Worm (Caenorhabditis elegans) whole organism, L1 larva: ENCODE measurements around the gene Y48C3A.5.
A peak's percentile ranks its signal among the peaks of the same experiment; 100 is the strongest.

Experiments used
- C04F5.9 ChIP-seq: sonication (generic microtip); optimal IDR thresholded peaks from 2 replicates; lab custom pipeline; 2016; ENCODE audit warnings: missing genetic modification characterization, missing compliant biosample characterization
- F16B12.6 ChIP-seq: fragments of 150-350 bp; optimal IDR thresholded peaks from 2 replicates; lab custom pipeline; 2014; ENCODE audit warnings: missing biosample characterization, missing genetic modification characterization
- aha-1 ChIP-seq: fragments of 150-350 bp; optimal IDR thresholded peaks from 2 replicates; lab custom pipeline; 2014; ENCODE audit warnings: missing biosample characterization, missing genetic modification characterization
- ceh-82 ChIP-seq, 3 experiments: fragments of 150-350 bp in 1 of 3; sonication (generic microtip) in 2 of 3; optimal IDR thresholded peaks; 2 replicates each; lab custom pipeline; 2014 to 2017; ENCODE audit warnings: missing biosample characterization in 3 of 3, missing genetic modification characterization in 3 of 3
- ces-1 ChIP-seq: fragments of 150-350 bp; optimal IDR thresholded peaks from 2 replicates; lab custom pipeline; 2014; ENCODE audit warnings: missing biosample characterization, missing genetic modification reagents, missing genetic modification characterization
- dpl-1 ChIP-seq, 3 experiments: fragments of 150-350 bp in 2 of 3; sonication (generic microtip) in 1 of 3; optimal IDR thresholded peaks; 2 replicates each; lab custom pipeline; 2014 to 2017; ENCODE audit warnings: missing biosample characterization in 3 of 3, missing genetic modification characterization in 3 of 3, missing genetic modification reagents in 3 of 3
- dsc-1 ChIP-seq: sonication (generic microtip); optimal IDR thresholded peaks from 2 replicates; lab custom pipeline; 2016; ENCODE audit warnings: mild to moderate bottlenecking, missing genetic modification characterization, missing compliant biosample characterization
- efl-1 ChIP-seq, 4 experiments: fragments of 150-350 bp; optimal IDR thresholded peaks in 3 of 4; peaks in 1 of 4; 1 replicate in 1 of 4; 2 replicates in 3 of 4; lab custom pipeline; 2014; ENCODE audit warnings: missing biosample characterization in 2 of 4, missing genetic modification characterization in 2 of 4, missing genetic modification reagents in 2 of 4
- egl-27 ChIP-seq, 2 experiments: fragments of 150-350 bp in 1 of 2; sonication (generic microtip); optimal IDR thresholded peaks; 3 replicates each; lab custom pipeline; 2017 to 2018; ENCODE audit warnings: missing biosample characterization in 2 of 2, missing genetic modification characterization in 2 of 2, missing genetic modification reagents in 2 of 2
- elt-2 ChIP-seq: sonication (generic microtip); optimal IDR thresholded peaks from 2 replicates; lab custom pipeline; 2016; ENCODE audit warnings: missing genetic modification characterization, mild to moderate bottlenecking, inconsistent platforms, missing compliant biosample characterization, missing genetic modification reagents
- hlh-4 ChIP-seq: sonication (generic microtip); optimal IDR thresholded peaks from 2 replicates; lab custom pipeline; 2016; ENCODE audit warnings: mild to moderate bottlenecking, missing genetic modification characterization, missing compliant biosample characterization
- irx-1 ChIP-seq: sonication (generic microtip); optimal IDR thresholded peaks from 2 replicates; lab custom pipeline; 2016; ENCODE audit warnings: missing genetic modification characterization, missing compliant biosample characterization
- lin-13 ChIP-seq: fragments of 150-350 bp; optimal IDR thresholded peaks from 2 replicates; lab custom pipeline; 2014; ENCODE audit warnings: missing biosample characterization, missing genetic modification reagents, missing genetic modification characterization
- lin-15B ChIP-seq: fragments of 150-350 bp; sonication (generic microtip); optimal IDR thresholded peaks from 3 replicates; lab custom pipeline; 2014; ENCODE audit warnings: missing biosample characterization, missing genetic modification characterization
- lin-35 ChIP-seq, 2 experiments: fragments of 150-350 bp; optimal IDR thresholded peaks; 2 replicates each; lab custom pipeline; 2014; ENCODE audit warnings: missing biosample characterization in 2 of 2, missing genetic modification characterization in 2 of 2, missing genetic modification reagents in 2 of 2
- lir-3 ChIP-seq: sonication (generic microtip); optimal IDR thresholded peaks from 2 replicates; lab custom pipeline; 2016; ENCODE audit warnings: mild to moderate bottlenecking, missing genetic modification characterization, moderate library complexity, missing compliant biosample characterization; ENCODE audit not compliant: poor library complexity
- nhr-19 ChIP-seq: fragments of 200-800 bp; sonication (Bioruptor generic); conservative IDR thresholded peaks from 2 replicates; pipeline ENCODE4 v1.3.6; 2022; ENCODE audit warnings: missing genetic modification characterization, missing compliant biosample characterization
- nhr-237 ChIP-seq: fragments of 150-350 bp; optimal IDR thresholded peaks from 2 replicates; lab custom pipeline; 2014; ENCODE audit warnings: missing biosample characterization, missing genetic modification characterization
- nhr-76 ChIP-seq: sonication (generic microtip); optimal IDR thresholded peaks from 2 replicates; lab custom pipeline; 2017; ENCODE audit warnings: missing biosample characterization, missing genetic modification characterization
- pqm-1 ChIP-seq: sonication (generic microtip); optimal IDR thresholded peaks from 3 replicates; lab custom pipeline; 2017; ENCODE audit warnings: missing biosample characterization, missing genetic modification characterization
- rnt-1 ChIP-seq: sonication (generic microtip); optimal IDR thresholded peaks from 2 replicates; lab custom pipeline; 2016; ENCODE audit warnings: mild to moderate bottlenecking, missing genetic modification characterization, moderate library complexity, missing compliant biosample characterization
- snpc-4 ChIP-seq: fragments of 150-350 bp; optimal IDR thresholded peaks from 2 replicates; lab custom pipeline; 2014; ENCODE audit warnings: missing biosample characterization, missing genetic modification characterization
- sox-4 ChIP-seq: sonication (generic microtip); optimal IDR thresholded peaks from 2 replicates; lab custom pipeline; 2016; ENCODE audit warnings: missing genetic modification characterization, missing compliant biosample characterization
- unc-98 ChIP-seq: fragments of 200-800 bp; sonication (Bioruptor generic); IDR thresholded peaks from 2 replicates; pipeline ENCODE4 v1.3.6; 2022; ENCODE audit warnings: missing genetic modification characterization, missing compliant biosample characterization
- vab-15 ChIP-seq: sonication (generic microtip); optimal IDR thresholded peaks from 2 replicates; lab custom pipeline; 2017; ENCODE audit warnings: missing genotype, mild to moderate bottlenecking, missing genetic modification characterization, missing compliant biosample characterization
- xbp-1 ChIP-seq: sonication (generic microtip); optimal IDR thresholded peaks from 2 replicates; lab custom pipeline; 2016; ENCODE audit warnings: missing genetic modification characterization, missing compliant biosample characterization
- zip-4 ChIP-seq: fragments of 200-800 bp; sonication (Bioruptor generic); optimal IDR thresholded peaks from 2 replicates; lab custom pipeline; 2018; ENCODE audit warnings: mild to moderate bottlenecking, missing genetic modification characterization, moderate library complexity, missing compliant biosample characterization

Y48C3A.5 gene

ce11 chrII:13279216-13280123 lies 8.6 kb downstream of the Y48C3A.5 start (continued):
- no peak for TF ChIP-seq pqm-1 (tag; lab: Kevin White, UChicago)
- TF ChIP-seq hlh-4 (tag; lab: Kevin White, UChicago) = no peak
- no peak for TF ChIP-seq irx-1 (tag; lab: Kevin White, UChicago)

- TF ChIP-seq ces-1 (GFP tag; lab: Kevin White, UChicago) = no peak
- TF ChIP-seq lin-15B = no peak
- no peak for TF ChIP-seq nhr-19 (GFP tag; lab: Robert Waterston, UW)
- TF ChIP-seq rnt-1 (tag; lab: Kevin White, UChicago) = no peak
- TF ChIP-seq nhr-237 (tag; lab: Kevin White, UChicago) = no peak
- TF ChIP-seq unc-98 (GFP tag; lab: Robert Waterston, UW) = no peak
- TF ChIP-seq ceh-82 (tag; optimal IDR thresholded peaks at IDR 0.05; lab: Kevin White, UChicago) = no peak
- no peak for TF ChIP-seq sox-4
- no peak for TF ChIP-seq C04F5.9 (tag; lab: Kevin White, UChicago)
- TF ChIP-seq lin-35 (GFP tag; optimal IDR thresholded peaks at IDR 0.05; lab: Kevin White, UChicago) = no peak
- TF ChIP-seq, all 84 proteins: peak for 0
Observed at ce11 chrII:13282566-13282965, 11.7 kb downstream of the Y48C3A.5 start.

ce11 chrII:13283486-13283885 lies 12.6 kb downstream of the Y48C3A.5 start:
- TF ChIP-seq efl-1 (optimal IDR thresholded peaks at IDR 0.05; lab: Kevin White, UChicago) = no peak
- TF ChIP-seq efl-1 (GFP tag; optimal IDR thresholded peaks at IDR 0.05 in 1 of 2; lab: Kevin White, UChicago) = peak in 1 of 2 experiments; percentile 83
- no peak for TF ChIP-seq F16B12.6

- TF ChIP-seq efl-1 (optimal IDR thresholded peaks at IDR 0.05; lab: Kevin White, UChicago) (no peak), efl-1 (GFP tag; optimal IDR thresholded peaks at IDR 0.05 in 1 of 2; lab: Kevin White, UChicago) (peak in 1 of 2 experiments; percentile 72), xbp-1 (tag; lab: Kevin White, UChicago) (no peak)
Observed at ce11 chrII:13284148-13284547, 13.3 kb downstream of the Y48C3A.5 start.

- TF ChIP-seq xbp-1 (tag; lab: Kevin White, UChicago) (no peak), aha-1 (tag; lab: Kevin White, UChicago) (no peak), dsc-1 (tag; lab: Kevin White, UChicago) (no peak), lin-13 (GFP tag; lab: Kevin White, UChicago) (no peak), zip-4 (GFP tag; lab: Kevin White, UChicago) (no peak), dpl-1 (GFP tag; optimal IDR thresholded peaks at IDR 0.05; lab: Kevin White, UChicago) (no peak), nhr-76 (tag; lab: Kevin White, UChicago) (no peak), elt-2 (no peak), lir-3 (tag; lab: Kevin White, UChicago) (no peak), lin-35 (GFP tag; optimal IDR thresholded peaks at IDR 0.05; lab: Kevin White, UChicago) (no peak), egl-27 (tag; optimal IDR thresholded peaks at IDR 0.05; lab: Kevin White, UChicago) (no peak)
Observed at ce11 chrII:13285729-13286128, 14.9 kb downstream of the Y48C3A.5 start, which contains the start of gene ztf-22. Gene ztf-22 (minus strand): TSS chrII:13285829.

- TF ChIP-seq snpc-4 (tag; lab: Kevin White, UChicago) = peak; percentile 41
- no peak for TF ChIP-seq vab-15 (tag; lab: Kevin White, UChicago)
- TF ChIP-seq rnt-1 (tag; lab: Kevin White, UChicago) = peak; percentile 2
Observed at ce11 chrII:13289891-13290290, 19.0 kb downstream of the Y48C3A.5 start.
